Worm (Caenorhabditis elegans): ENCODE measurements around the gene F02D10.3.
A peak's percentile ranks its signal among the peaks of the same experiment; 100 is the strongest.

Gene F02D10.3

ce11 chrX:13462519-13462918 is at the start of gene F02D10.3:
TSS of gene F02D10.3 (minus strand) at chrX:13462619.
- TF ChIP-seq nhr-28 (tag; optimal IDR thresholded peaks at IDR 0.05): no peak
- TF ChIP-seq hmg-11 (tag; optimal IDR thresholded peaks at IDR 0.05): no peak

DNA sequence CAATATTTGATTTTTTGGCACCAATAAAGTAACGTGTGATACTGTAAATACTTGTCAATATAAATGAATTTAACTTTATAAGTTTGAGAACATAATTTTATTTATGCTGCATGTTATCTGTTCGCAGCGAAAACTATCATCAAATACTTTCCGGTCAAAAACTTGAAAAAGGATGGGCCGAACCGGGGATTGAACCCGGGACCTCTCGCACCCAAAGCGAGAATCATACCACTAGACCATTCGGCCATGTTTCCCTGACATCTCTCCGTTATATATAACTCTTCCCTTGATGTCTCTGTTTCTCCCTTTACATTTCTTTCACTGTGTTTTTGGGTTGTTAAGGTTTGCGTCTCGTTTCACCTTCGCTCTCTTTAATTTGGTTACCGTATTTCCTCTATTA is 49.4 kb upstream of the F02D10.3 start:
- no peak for TF ChIP-seq unc-62 (GFP tag; optimal IDR thresholded peaks at IDR 0.05)
- no peak for TF ChIP-seq nhr-77 (tag; optimal IDR thresholded peaks at IDR 0.05)
- no peak for TF ChIP-seq egl-5 (tag; optimal IDR thresholded peaks at IDR 0.05)
- no peak for TF ChIP-seq ama-1 (optimal IDR thresholded peaks at IDR 0.05)
- TF ChIP-seq pqm-1 (tag; optimal IDR thresholded peaks at IDR 0.05): peak; percentile 17
- TF ChIP-seq egl-27 (tag; optimal IDR thresholded peaks at IDR 0.05): peak; percentile 5
- TF ChIP-seq R02D3.7 (tag; optimal IDR thresholded peaks at IDR 0.05): no peak
- peak; percentile 27 for TF ChIP-seq ceh-82 (tag; optimal IDR thresholded peaks at IDR 0.05)
- no peak for TF ChIP-seq skn-1 (tag; optimal IDR thresholded peaks at IDR 0.05)
- no peak for TF ChIP-seq ztf-11 (tag; optimal IDR thresholded peaks at IDR 0.05)
- TF ChIP-seq ztf-4 (tag; optimal IDR thresholded peaks at IDR 0.05): no peak
- peak; percentile 32 for TF ChIP-seq nhr-25 (tag; optimal IDR thresholded peaks at IDR 0.05)
- no peak for TF ChIP-seq fos-1 (tag; optimal IDR thresholded peaks at IDR 0.05)
- TF ChIP-seq pha-4 (tag; optimal IDR thresholded peaks at IDR 0.05): peak; percentile 13
- peak; percentile 40 for TF ChIP-seq lsy-12 (tag; optimal IDR thresholded peaks at IDR 0.05)
- no peak for TF ChIP-seq ZK546.5 (tag; optimal IDR thresholded peaks at IDR 0.05)
- no peak for TF ChIP-seq ceh-16 (tag; optimal IDR thresholded peaks at IDR 0.05)
- TF ChIP-seq lin-15B (tag; optimal IDR thresholded peaks at IDR 0.05): no peak
- no peak for TF ChIP-seq nhr-237 (tag; optimal IDR thresholded peaks at IDR 0.05)
- TF ChIP-seq tbx-2 (tag; optimal IDR thresholded peaks at IDR 0.05): peak; percentile 44
- TF ChIP-seq elt-2 (tag; optimal IDR thresholded peaks at IDR 0.05): peak; percentile 29
- peak; percentile 81 for TF ChIP-seq hmg-11 (tag; optimal IDR thresholded peaks at IDR 0.05)
- TF ChIP-seq nhr-43 (tag; optimal IDR thresholded peaks at IDR 0.05; ENCODE audit: poor library complexity, severe bottlenecking): peak; percentile 77
- peak; percentile 20 for TF ChIP-seq nfya-1 (tag; optimal IDR thresholded peaks at IDR 0.05; ENCODE audit: insufficient read depth)
- TF ChIP-seq jun-1 (tag; optimal IDR thresholded peaks at IDR 0.05): peak; percentile 23
- TF ChIP-seq lin-39 (tag; optimal IDR thresholded peaks at IDR 0.05): peak; percentile 22
- TF ChIP-seq snpc-4 (tag; optimal IDR thresholded peaks at IDR 0.05): peak; percentile 26
- TF ChIP-seq nhr-11 (tag; optimal IDR thresholded peaks at IDR 0.05): no peak

DNA sequence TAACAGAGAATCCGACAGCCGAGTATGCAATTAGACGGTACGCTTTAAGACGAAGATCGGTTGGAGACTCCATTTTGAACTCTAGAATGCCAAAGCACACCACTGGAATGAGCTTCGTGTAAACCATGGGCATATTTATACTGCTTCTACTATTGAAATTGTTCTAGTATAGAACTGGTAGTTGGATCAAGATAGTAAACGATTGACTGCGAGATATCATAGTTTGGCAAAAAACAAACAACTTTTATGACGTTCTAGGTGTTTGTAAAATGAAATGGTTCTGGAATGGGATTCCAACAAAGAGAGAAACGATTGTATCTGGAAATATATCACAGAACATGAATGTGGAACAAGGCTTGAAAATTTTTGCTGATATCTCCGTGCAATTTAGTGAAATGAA is 48.6 kb upstream of the F02D10.3 start, which contains the start of gene col-185:
TSS of gene col-185 (minus strand) at position 101 of the 400 bp plus-strand sequence.
- no peak for TF ChIP-seq ZK546.5 (tag; optimal IDR thresholded peaks at IDR 0.05)
- no peak for TF ChIP-seq R02D3.7 (tag; optimal IDR thresholded peaks at IDR 0.05)
- TF ChIP-seq skn-1 (tag; optimal IDR thresholded peaks at IDR 0.05): no peak
- TF ChIP-seq nhr-11 (tag; optimal IDR thresholded peaks at IDR 0.05): no peak
- TF ChIP-seq nhr-23 (tag; optimal IDR thresholded peaks at IDR 0.05): no peak
- no peak for TF ChIP-seq nhr-67 (tag; optimal IDR thresholded peaks at IDR 0.05)
- no peak for TF ChIP-seq elt-3 (tag; optimal IDR thresholded peaks at IDR 0.05)
- TF ChIP-seq pqm-1 (tag; optimal IDR thresholded peaks at IDR 0.05): no peak
- TF ChIP-seq ceh-16 (tag; optimal IDR thresholded peaks at IDR 0.05): no peak
- no peak for TF ChIP-seq lin-15B (tag; optimal IDR thresholded peaks at IDR 0.05)
- TF ChIP-seq zag-1 (tag; optimal IDR thresholded peaks at IDR 0.05): no peak
- no peak for TF ChIP-seq nhr-12 (tag; optimal IDR thresholded peaks at IDR 0.05)
- TF ChIP-seq ceh-9 (tag; optimal IDR thresholded peaks at IDR 0.05): no peak
- TF ChIP-seq fkh-10 (GFP tag; optimal IDR thresholded peaks at IDR 0.05): no peak
- no peak for TF ChIP-seq elt-2 (tag; optimal IDR thresholded peaks at IDR 0.05)
- TF ChIP-seq pha-4 (tag; optimal IDR thresholded peaks at IDR 0.05): no peak
- no peak for TF ChIP-seq mml-1 (tag; optimal IDR thresholded peaks at IDR 0.05)
- TF ChIP-seq nhr-77 (tag; optimal IDR thresholded peaks at IDR 0.05): no peak
- TF ChIP-seq fos-1 (tag; optimal IDR thresholded peaks at IDR 0.05): no peak

DNA sequence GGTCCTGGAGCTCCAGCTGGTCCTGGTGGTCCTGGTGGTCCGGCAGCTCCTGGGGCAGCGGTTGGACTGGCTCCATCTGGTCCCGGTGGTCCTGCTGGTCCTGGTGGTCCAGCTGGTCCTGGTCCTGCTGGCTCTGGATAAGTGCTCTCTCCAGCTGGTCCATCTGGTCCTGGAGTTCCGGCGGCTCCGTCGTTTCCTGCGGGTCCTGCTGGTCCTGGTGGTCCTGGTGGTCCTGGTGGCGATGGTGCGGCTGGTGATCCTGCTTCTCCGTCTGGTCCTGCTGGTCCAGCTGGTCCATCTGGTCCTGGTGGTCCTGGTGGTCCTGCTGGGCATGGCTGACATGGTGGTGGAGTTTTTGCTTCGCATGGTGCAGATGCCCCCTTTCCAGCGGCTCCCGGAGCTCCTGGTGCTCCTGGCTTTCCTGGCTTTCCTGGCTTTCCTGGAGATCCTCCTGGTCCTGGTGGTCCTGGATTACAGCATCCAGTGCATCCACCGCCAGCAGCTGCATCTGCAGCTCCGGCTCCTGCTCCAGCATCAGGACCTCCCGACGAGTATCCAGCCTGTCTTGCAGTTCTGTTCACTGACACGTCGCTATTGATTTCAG is 47.9 kb upstream of the F02D10.3 start:
- TF ChIP-seq nfya-1 (tag; optimal IDR thresholded peaks at IDR 0.05; ENCODE audit: insufficient read depth): no peak
- TF ChIP-seq zag-1 (tag; optimal IDR thresholded peaks at IDR 0.05): no peak
- TF ChIP-seq egl-5 (tag; optimal IDR thresholded peaks at IDR 0.05): no peak
- no peak for TF ChIP-seq elt-1 (tag; optimal IDR thresholded peaks at IDR 0.05)
- TF ChIP-seq fkh-2 (tag; optimal IDR thresholded peaks at IDR 0.05): no peak
- TF ChIP-seq fos-1 (tag; optimal IDR thresholded peaks at IDR 0.05): no peak
- no peak for TF ChIP-seq ZK546.5 (tag; optimal IDR thresholded peaks at IDR 0.05)
- TF ChIP-seq nhr-28 (tag; optimal IDR thresholded peaks at IDR 0.05): no peak
- TF ChIP-seq nhr-23 (tag; optimal IDR thresholded peaks at IDR 0.05): no peak
- TF ChIP-seq unc-39 (tag; optimal IDR thresholded peaks at IDR 0.05): no peak
- TF ChIP-seq nhr-43 (tag; optimal IDR thresholded peaks at IDR 0.05; ENCODE audit: poor library complexity, severe bottlenecking): no peak
- no peak for TF ChIP-seq ceh-82 (tag; optimal IDR thresholded peaks at IDR 0.05)
- TF ChIP-seq nhr-76 (tag; optimal IDR thresholded peaks at IDR 0.05): no peak
